Comparison of ENCODE assay signal across 5 fruit fly cellular contexts in genomic region chr3R:8857496-8858255, dm6.
TF ChIP-seq lines count a peak whose summit lies in the region.

No protein-coding gene starts in this region.

- TF ChIP-seq CTCF in whole organism, embryonic (GFP tag; optimal IDR thresholded peaks at IDR 0.05; lab: Kevin White, UChicago), result no peak

TF ChIP-seq in whole organism, adult, 20 proteins besides CTCF, POLR2A, EP300 and RAD21:
- TF ChIP-seq tj (GFP tag; optimal IDR thresholded peaks at IDR 0.05; lab: Kevin White, UChicago) (peak; percentile 73), CG7101 (tag; optimal IDR thresholded peaks at IDR 0.05; lab: Kevin White, UChicago) (no peak), bab1 (GFP tag; optimal IDR thresholded peaks at IDR 0.05; lab: Kevin White, UChicago) (peak; percentile 15), kay (GFP tag; lab: Kevin White, UChicago; ENCODE audit: borderline replicate concordance) (peak; percentile 13)

TF ChIP-seq in whole organism, embryonic, 481 proteins besides CTCF, POLR2A, EP300 and RAD21 (continues in another document):
- peak; percentile 65 for TF ChIP-seq Blimp-1 (GFP tag; optimal IDR thresholded peaks at IDR 0.05; lab: Kevin White, UChicago)
- 0 out of 2 replicates have a peak, but pooled peaks have one; percentile 9 for TF ChIP-seq Adf1 (GFP tag; IDR thresholded peaks at IDR 0.05; lab: Robert Waterston, UW)
- peak; percentile 39 for TF ChIP-seq sqz (GFP tag; optimal IDR thresholded peaks at IDR 0.05; lab: Kevin White, UChicago)
- TF ChIP-seq CG14441 (GFP tag; IDR thresholded peaks at IDR 0.05; lab: Robert Waterston, UW), result 0 out of 2 replicates have a peak, but pooled peaks have one; percentile 26
- TF ChIP-seq Ets97D (GFP tag; optimal IDR thresholded peaks at IDR 0.05; lab: Kevin White, UChicago), result no peak
- TF ChIP-seq lbe (GFP tag; optimal IDR thresholded peaks at IDR 0.05; lab: Kevin White, UChicago), result peak; percentile 83
- peak; percentile 57 for TF ChIP-seq bigmax (GFP tag; optimal IDR thresholded peaks at IDR 0.05; lab: Kevin White, UChicago)
- TF ChIP-seq Drgx (GFP tag; IDR thresholded peaks at IDR 0.05; lab: Robert Waterston, UW), result peak; percentile 50
- TF ChIP-seq CG5180 (GFP tag; optimal IDR thresholded peaks at IDR 0.05; lab: Kevin White, UChicago), result peak; percentile 56
- peak; percentile 90 for TF ChIP-seq kni (GFP tag; optimal IDR thresholded peaks at IDR 0.05; lab: Kevin White, UChicago)
- peak; percentile 32 for TF ChIP-seq wek (GFP tag; optimal IDR thresholded peaks at IDR 0.05; lab: Kevin White, UChicago)
- TF ChIP-seq CG2199 (GFP tag; IDR thresholded peaks at IDR 0.05; lab: Robert Waterston, UW), result peak; percentile 81; the same call in 2 of the 3 replicates
- peak; percentile 85 for TF ChIP-seq sens (GFP tag; lab: Kevin White, UChicago)
- no peak for TF ChIP-seq CG17359 (tag; optimal IDR thresholded peaks at IDR 0.05; lab: Kevin White, UChicago)
- 0 out of 2 replicates have a peak, but pooled peaks have one; percentile 45 for TF ChIP-seq chm (GFP tag; IDR thresholded peaks at IDR 0.05; lab: Robert Waterston, UW)
- TF ChIP-seq chinmo (GFP tag; IDR thresholded peaks at IDR 0.05; lab: Robert Waterston, UW; ENCODE audit: partially characterized antibody), result peak; percentile 75; the same call in 2 of the 4 replicates
- peak; percentile 72 for TF ChIP-seq grau (tag; optimal IDR thresholded peaks at IDR 0.05; lab: Kevin White, UChicago)
- TF ChIP-seq ara (GFP tag; IDR thresholded peaks at IDR 0.05; lab: Robert Waterston, UW), result peak; percentile 26; the same call in 1 of the 2 replicates
- TF ChIP-seq ken (GFP tag; IDR thresholded peaks at IDR 0.05; lab: Robert Waterston, UW), result 0 out of 3 replicates have a peak, but pooled peaks have one; percentile 33
- TF ChIP-seq CG8765 (GFP tag; IDR thresholded peaks at IDR 0.05; lab: Robert Waterston, UW), result peak; percentile 99

TF ChIP-seq in whole organism, prepupa, 60 proteins besides CTCF, POLR2A, EP300 and RAD21 (continues in another document):
- TF ChIP-seq Met (GFP tag; optimal IDR thresholded peaks at IDR 0.05; lab: Kevin White, UChicago) (peak; percentile 74), net (GFP tag; optimal IDR thresholded peaks at IDR 0.05; lab: Kevin White, UChicago) (peak; percentile 19), CG1621 (tag; optimal IDR thresholded peaks at IDR 0.05; lab: Kevin White, UChicago) (peak; percentile 33), CG10669 (GFP tag; optimal IDR thresholded peaks at IDR 0.05; lab: Kevin White, UChicago) (peak; percentile 61), ss (GFP tag; optimal IDR thresholded peaks at IDR 0.05; lab: Kevin White, UChicago) (peak; percentile 30 to 51), Blimp-1 (GFP tag; optimal IDR thresholded peaks at IDR 0.05; lab: Kevin White, UChicago) (peak; percentile 60), Hr4 (GFP tag; optimal IDR thresholded peaks at IDR 0.05; lab: Kevin White, UChicago) (no peak), Ets21C (GFP tag; optimal IDR thresholded peaks at IDR 0.05; lab: Kevin White, UChicago) (no peak), CG11762 (GFP tag; optimal IDR thresholded peaks at IDR 0.05; lab: Kevin White, UChicago; ENCODE audit: insufficient read depth) (peak; percentile 39), topi (GFP tag; optimal IDR thresholded peaks at IDR 0.05; lab: Kevin White, UChicago) (peak; percentile 57), dac (GFP tag; optimal IDR thresholded peaks at IDR 0.05; lab: Kevin White, UChicago) (no peak), CG6276 (GFP tag; optimal IDR thresholded peaks at IDR 0.05; lab: Kevin White, UChicago) (peak; percentile 5), esn (GFP tag; optimal IDR thresholded peaks at IDR 0.05; lab: Kevin White, UChicago) (peak; percentile 75), OdsH (GFP tag; optimal IDR thresholded peaks at IDR 0.05; lab: Kevin White, UChicago) (peak; percentile 68), CG8632 (GFP tag; optimal IDR thresholded peaks at IDR 0.05; lab: Kevin White, UChicago) (peak; percentile 67), CG8319 (GFP tag; optimal IDR thresholded peaks at IDR 0.05; lab: Kevin White, UChicago) (no peak), Sox14 (GFP tag; optimal IDR thresholded peaks at IDR 0.05; lab: Kevin White, UChicago) (peak; percentile 32), eg (GFP tag; IDR thresholded peaks at IDR 0.05; lab: Robert Waterston, UW) (peak; percentile 54; the same call in 1 of the 3 replicates), CG6854 (GFP tag; optimal IDR thresholded peaks at IDR 0.05; lab: Kevin White, UChicago) (peak; percentile 2), Ets96B (tag; optimal IDR thresholded peaks at IDR 0.05; lab: Kevin White, UChicago) (peak; percentile 84), CG6808 (GFP tag; optimal IDR thresholded peaks at IDR 0.05; lab: Kevin White, UChicago) (peak; percentile 99), CG7368 (GFP tag; optimal IDR thresholded peaks at IDR 0.05; lab: Kevin White, UChicago) (peak; percentile 35)

TF ChIP-seq in whole organism, pupa, 21 proteins besides CTCF, POLR2A, EP300 and RAD21:
- TF ChIP-seq CG8301 (tag; optimal IDR thresholded peaks at IDR 0.05; lab: Kevin White, UChicago) (peak; percentile 45), D1 (tag; optimal IDR thresholded peaks at IDR 0.05; lab: Kevin White, UChicago) (no peak), Ets98B (GFP tag; IDR thresholded peaks at IDR 0.05; lab: Robert Waterston, UW) (no peak), CG32121 (GFP tag; IDR thresholded peaks at IDR 0.05; lab: Robert Waterston, UW) (no peak), CG13204 (GFP tag; optimal IDR thresholded peaks at IDR 0.05; lab: Kevin White, UChicago) (no peak), CG8159 (tag; optimal IDR thresholded peaks at IDR 0.05; lab: Kevin White, UChicago) (peak; percentile 77), fd96Ca (GFP tag; IDR thresholded peaks at IDR 0.05; lab: Robert Waterston, UW) (peak; percentile 33; the same call in 1 of the 3 replicates), EcR (GFP tag; optimal IDR thresholded peaks at IDR 0.05; lab: Kevin White, UChicago) (peak; percentile 56), gl (tag; optimal IDR thresholded peaks at IDR 0.05; lab: Kevin White, UChicago) (no peak), CG15710 (tag; optimal IDR thresholded peaks at IDR 0.05; lab: Kevin White, UChicago) (peak; percentile 79), Pif1B (GFP tag; optimal IDR thresholded peaks at IDR 0.05; lab: Kevin White, UChicago) (peak; percentile 70), CG4496 (GFP tag; IDR thresholded peaks at IDR 0.05; lab: Robert Waterston, UW) (peak; percentile 59; the same call in 2 of the 3 replicates), rn (GFP tag; IDR thresholded peaks at IDR 0.05; lab: Robert Waterston, UW) (no peak), CG17806 (tag; optimal IDR thresholded peaks at IDR 0.05; lab: Kevin White, UChicago) (peak; percentile 78), CG34367 (tag; optimal IDR thresholded peaks at IDR 0.05; lab: Kevin White, UChicago) (peak; percentile 74), CG10348 (GFP tag; IDR thresholded peaks at IDR 0.05; lab: Robert Waterston, UW) (no peak), CG14655 (GFP tag; optimal IDR thresholded peaks at IDR 0.05; lab: Kevin White, UChicago) (peak; percentile 74), Snoo (tag; optimal IDR thresholded peaks at IDR 0.05; lab: Kevin White, UChicago) (no peak), CG9948 (tag; optimal IDR thresholded peaks at IDR 0.05; lab: Kevin White, UChicago) (peak; percentile 74), CG12605 (GFP tag; IDR thresholded peaks at IDR 0.05; lab: Robert Waterston, UW) (peak; percentile 17; the same call in 1 of the 2 replicates), Pif1A (GFP tag; optimal IDR thresholded peaks at IDR 0.05; lab: Kevin White, UChicago) (peak; percentile 33)

TF ChIP-seq in whole organism, wandering third instar larva, 38 proteins besides CTCF, POLR2A, EP300 and RAD21 (continues in another document):
- TF ChIP-seq Hr83 (GFP tag; optimal IDR thresholded peaks at IDR 0.05; lab: Kevin White, UChicago; ENCODE audit: poor library complexity, severe bottlenecking) (peak; percentile 29), CG32264 (GFP tag; optimal IDR thresholded peaks at IDR 0.05; lab: Kevin White, UChicago) (peak; percentile 32), Sp1 (GFP tag; optimal IDR thresholded peaks at IDR 0.05; lab: Kevin White, UChicago) (peak; percentile 79), dsf (GFP tag; optimal IDR thresholded peaks at IDR 0.05; lab: Kevin White, UChicago; ENCODE audit: borderline replicate concordance) (no peak), Mio (GFP tag; optimal IDR thresholded peaks at IDR 0.05; lab: Kevin White, UChicago) (no peak), sv (GFP tag; optimal IDR thresholded peaks at IDR 0.05; lab: Kevin White, UChicago) (no peak), Rel (GFP tag; optimal IDR thresholded peaks at IDR 0.05; lab: Kevin White, UChicago) (peak; percentile 69), Rel (tag; optimal IDR thresholded peaks at IDR 0.05; lab: Kevin White, UChicago) (peak; percentile 22), Jra (GFP tag; optimal IDR thresholded peaks at IDR 0.05; lab: Kevin White, UChicago) (no peak), Dfd (GFP tag; optimal IDR thresholded peaks at IDR 0.05; lab: Kevin White, UChicago) (no peak), tai (GFP tag; optimal IDR thresholded peaks at IDR 0.05; lab: Kevin White, UChicago) (no peak), br (GFP tag; optimal IDR thresholded peaks at IDR 0.05; lab: Kevin White, UChicago) (no peak), CG9705 (GFP tag; optimal IDR thresholded peaks at IDR 0.05; lab: Kevin White, UChicago) (no peak), GATAd (GFP tag; optimal IDR thresholded peaks at IDR 0.05; lab: Kevin White, UChicago) (no peak), CrebA (GFP tag; optimal IDR thresholded peaks at IDR 0.05; lab: Kevin White, UChicago; ENCODE audit: borderline replicate concordance) (peak; percentile 23), rgr (GFP tag; optimal IDR thresholded peaks at IDR 0.05; lab: Kevin White, UChicago) (peak; percentile 77), foxo (GFP tag; optimal IDR thresholded peaks at IDR 0.05; lab: Kevin White, UChicago) (peak in 1 of 2 experiments; percentile 53), N (GFP tag; optimal IDR thresholded peaks at IDR 0.05; lab: Kevin White, UChicago) (peak; percentile 8), Abd-B (GFP tag; optimal IDR thresholded peaks at IDR 0.05; lab: Kevin White, UChicago) (no peak), Myc (optimal IDR thresholded peaks at IDR 0.05; lab: Kevin White, UChicago) (no peak), HLH106 (tag; optimal IDR thresholded peaks at IDR 0.05; lab: Kevin White, UChicago) (peak; percentile 81), dmrt93B (GFP tag; optimal IDR thresholded peaks at IDR 0.05; lab: Kevin White, UChicago) (peak; percentile 38), dl (GFP tag; optimal IDR thresholded peaks at IDR 0.05; lab: Kevin White, UChicago; ENCODE audit: insufficient read depth in 1 of 2, partially characterized antibody in 2 of 2) (no peak), Dif (GFP tag; optimal IDR thresholded peaks at IDR 0.05; lab: Kevin White, UChicago; ENCODE audit: partially characterized antibody) (peak; percentile 40), psq (GFP tag; optimal IDR thresholded peaks at IDR 0.05; lab: Kevin White, UChicago) (peak; percentile 83), pan (optimal IDR thresholded peaks at IDR 0.05; lab: Kevin White, UChicago) (no peak), ey (GFP tag; optimal IDR thresholded peaks at IDR 0.05; lab: Kevin White, UChicago) (peak; percentile 39), Vsx2 (GFP tag; optimal IDR thresholded peaks at IDR 0.05; lab: Kevin White, UChicago; ENCODE audit: partially characterized antibody) (peak; percentile 27), lola (GFP tag; optimal IDR thresholded peaks at IDR 0.05; lab: Kevin White, UChicago) (no peak)
